Worm (Caenorhabditis elegans): ENCODE measurements around the gene W09D10.5.

- TF ChIP-seq ztf-23 (GFP tag; IDR thresholded peaks at IDR 0.05) (peak; percentile 91), ztf-29 (GFP tag; IDR thresholded peaks at IDR 0.05) (0 out of 2 replicates have a peak, but pooled peaks have one; percentile 15), klf-2 (GFP tag; conservative IDR thresholded peaks at IDR 0.05) (no peak)
Measured at ce11 chrIII:10706972-10707438, 4.3 kb downstream of the W09D10.5 start, which contains the start of the genes Y39A1A.21 and Y39A1A.22.

All from whole organism, midembryonic.